Fruit fly (Drosophila melanogaster) whole organism, embryonic: Measurements from ENCODE around the gene CG42577.

Experiments used
- Adf1 ChIP-seq: fragments of 200-800 bp; sonication (Bioruptor generic); IDR thresholded peaks from 2 replicates; pipeline ENCODE4 v1.3.6; 2022; ENCODE audit warnings: missing biosample characterization, missing genetic modification characterization
- Atf3 ChIP-seq: fragments of 200-800 bp; sonication (Bioruptor generic); optimal IDR thresholded peaks from 3 replicates; lab custom pipeline; 2016; ENCODE audit warnings: missing biosample characterization, missing genetic modification characterization
- Blimp-1 ChIP-seq: fragments of 200-800 bp; sonication (Bioruptor generic); optimal IDR thresholded peaks from 3 replicates; lab custom pipeline; 2018; ENCODE audit warnings: missing biosample characterization, missing genetic modification characterization, mild to moderate bottlenecking, moderate library complexity, missing genetic modification reagents
- CG10147 ChIP-seq: fragments of 200-800 bp; sonication (Bioruptor generic); optimal IDR thresholded peaks from 2 replicates; lab custom pipeline; 2019; ENCODE audit warnings: missing biosample characterization, mild to moderate bottlenecking, missing genetic modification characterization, moderate library complexity
- CG10654 ChIP-seq: fragments of 200-800 bp; sonication (Bioruptor generic); optimal IDR thresholded peaks from 2 replicates; lab custom pipeline; 2016; ENCODE audit warnings: missing biosample characterization, missing genetic modification characterization
- CG11560 ChIP-seq: fragments of 200-800 bp; sonication (Bioruptor generic); IDR thresholded peaks from 3 replicates; pipeline ENCODE4 v1.3.6; 2022; ENCODE audit warnings: missing biosample characterization, missing genetic modification characterization
- CG12219 ChIP-seq: fragments of 200-800 bp; sonication (Bioruptor generic); optimal IDR thresholded peaks from 3 replicates; lab custom pipeline; 2018; ENCODE audit warnings: missing biosample characterization, mild to moderate bottlenecking, missing genetic modification characterization
- CG13624 ChIP-seq: fragments of 200-800 bp; sonication (Bioruptor generic); optimal IDR thresholded peaks from 2 replicates; lab custom pipeline; 2016; ENCODE audit warnings: missing biosample characterization, missing genetic modification characterization
- CG1603 ChIP-seq: fragments of 200-800 bp; sonication (Bioruptor generic); optimal IDR thresholded peaks from 2 replicates; lab custom pipeline; 2019; ENCODE audit warnings: missing biosample characterization, mild to moderate bottlenecking, missing genetic modification characterization, moderate library complexity
- CG17328 ChIP-seq: fragments of 200-800 bp; sonication (Bioruptor generic); IDR thresholded peaks from 2 replicates; pipeline ENCODE4 v1.3.6; 2022; ENCODE audit warnings: missing biosample characterization, missing genetic modification characterization
- CG17361 ChIP-seq: fragments of 200-800 bp; sonication (Bioruptor generic); IDR thresholded peaks from 3 replicates; pipeline ENCODE4 v1.3.6; 2022; ENCODE audit warnings: missing biosample characterization, missing genetic modification characterization
- CG17568 ChIP-seq: fragments of 200-800 bp; sonication (Bioruptor generic); optimal IDR thresholded peaks from 2 replicates; lab custom pipeline; 2018; ENCODE audit warnings: missing biosample characterization, mild to moderate bottlenecking, missing genetic modification characterization, moderate library complexity
- CG18011 ChIP-seq: fragments of 200-800 bp; sonication (Bioruptor generic); optimal IDR thresholded peaks from 2 replicates; lab custom pipeline; 2017; ENCODE audit warnings: missing biosample characterization, missing genetic modification characterization, mild to moderate bottlenecking, moderate library complexity, missing genotype
- CG18599 ChIP-seq: fragments of 200-800 bp; sonication (Bioruptor generic); optimal IDR thresholded peaks from 3 replicates; lab custom pipeline; 2017; ENCODE audit warnings: missing biosample characterization, missing genetic modification characterization, mild to moderate bottlenecking, moderate library complexity, missing genetic modification reagents
- CG3995 ChIP-seq: fragments of 200-800 bp; sonication (Bioruptor generic); optimal IDR thresholded peaks from 3 replicates; lab custom pipeline; 2016; ENCODE audit warnings: missing biosample characterization, missing genetic modification characterization
- CG4360 ChIP-seq: fragments of 200-800 bp; sonication (Bioruptor generic); IDR thresholded peaks from 2 replicates; pipeline ENCODE4 v1.3.6; 2022; ENCODE audit warnings: missing biosample characterization, missing genetic modification characterization
- CG7839 ChIP-seq: fragments of 200-800 bp; sonication (Bioruptor generic); optimal IDR thresholded peaks from 3 replicates; lab custom pipeline; 2018; ENCODE audit warnings: missing biosample characterization, mild to moderate bottlenecking, missing genetic modification characterization, moderate library complexity
- CG9609 ChIP-seq: fragments of 200-800 bp; sonication (Bioruptor generic); optimal IDR thresholded peaks from 3 replicates; lab custom pipeline; 2016; ENCODE audit warnings: missing biosample characterization, missing genetic modification characterization
- CG9727 ChIP-seq: fragments of 200-800 bp; sonication (Bioruptor generic); optimal IDR thresholded peaks from 3 replicates; lab custom pipeline; 2017; ENCODE audit warnings: missing biosample characterization, mild to moderate bottlenecking, missing genetic modification characterization
- Ets65A ChIP-seq: fragments of 200-800 bp; sonication (Bioruptor generic); peaks from one replicate; lab custom pipeline; 2016; ENCODE audit warnings: missing biosample characterization, missing genetic modification characterization
- Fer3 ChIP-seq: fragments of 200-800 bp; sonication (Bioruptor generic); optimal IDR thresholded peaks from 2 replicates; lab custom pipeline; 2018; ENCODE audit warnings: missing biosample characterization, mild to moderate bottlenecking, missing genetic modification characterization, moderate library complexity
- GATAe ChIP-seq: fragments of 200-800 bp; sonication (Bioruptor generic); conservative IDR thresholded peaks from 2 replicates; pipeline ENCODE4 v1.3.6; 2022; ENCODE audit warnings: missing biosample characterization, missing genetic modification characterization
- HLH54F ChIP-seq: fragments of 200-800 bp; sonication (Bioruptor generic); optimal IDR thresholded peaks from 3 replicates; lab custom pipeline; 2016; ENCODE audit warnings: missing biosample characterization, missing genetic modification characterization
- Hey ChIP-seq: fragments of 200-800 bp; sonication (Bioruptor generic); optimal IDR thresholded peaks from 3 replicates; lab custom pipeline; 2018; ENCODE audit warnings: missing biosample characterization, mild to moderate bottlenecking, missing genetic modification characterization
- HmgZ ChIP-seq: fragments of 200-800 bp; sonication (Bioruptor generic); optimal IDR thresholded peaks from 2 replicates; lab custom pipeline; 2018; ENCODE audit warnings: missing biosample characterization, mild to moderate bottlenecking, missing genetic modification characterization
- Hsf ChIP-seq: fragments of 200-800 bp; sonication (Bioruptor generic); optimal IDR thresholded peaks from 3 replicates; lab custom pipeline; 2016; ENCODE audit warnings: missing biosample characterization, missing genetic modification characterization
- Meics ChIP-seq: fragments of 200-800 bp; sonication (Bioruptor generic); optimal IDR thresholded peaks from 2 replicates; lab custom pipeline; 2017; ENCODE audit warnings: missing biosample characterization, mild to moderate bottlenecking, missing genetic modification characterization
- NC2β ChIP-seq: fragments of 200-800 bp; sonication (Bioruptor generic); optimal IDR thresholded peaks from 2 replicates; lab custom pipeline; 2016; ENCODE audit warnings: missing biosample characterization, missing genetic modification characterization
- Oli ChIP-seq: fragments of 200-800 bp; sonication (Bioruptor generic); optimal IDR thresholded peaks from 2 replicates; lab custom pipeline; 2018; ENCODE audit warnings: missing biosample characterization, mild to moderate bottlenecking, missing genetic modification characterization, moderate library complexity
- PHDP ChIP-seq: fragments of 200-800 bp; sonication (Bioruptor generic); optimal IDR thresholded peaks from 3 replicates; lab custom pipeline; 2018; ENCODE audit warnings: missing biosample characterization, mild to moderate bottlenecking, missing genetic modification characterization, moderate library complexity
- Ptx1 ChIP-seq: fragments of 200-800 bp; sonication (Bioruptor generic); IDR thresholded peaks from 2 replicates; pipeline ENCODE4 v1.3.6; 2022; ENCODE audit warnings: missing biosample characterization, missing genetic modification characterization
- Sin3A ChIP-seq: fragments of >200 bp; optimal IDR thresholded peaks from 2 replicates; lab custom pipeline; 2018
- Trl ChIP-seq, 3 experiments: fragments of >200 bp in 2 of 3; fragments of 200-800 bp in 1 of 3; sonication (Bioruptor generic) in 1 of 3; optimal IDR thresholded peaks; 2 replicates in 1 of 3; 3 replicates in 2 of 3; lab custom pipeline; 2016 to 2017; ENCODE audit warnings: missing biosample characterization in 1 of 3, missing genetic modification characterization in 1 of 3
- bbx ChIP-seq: fragments of 200-800 bp; sonication (Bioruptor generic); IDR thresholded peaks from 2 replicates; pipeline ENCODE4 v1.3.6; 2022; ENCODE audit warnings: missing biosample characterization, missing genetic modification characterization; ENCODE audit not compliant: partially characterized antibody
- caup ChIP-seq: fragments of 200-800 bp; sonication (Bioruptor generic); optimal IDR thresholded peaks from 3 replicates; lab custom pipeline; 2017; ENCODE audit warnings: missing biosample characterization, mild to moderate bottlenecking, missing genetic modification characterization, moderate library complexity; ENCODE audit not compliant: severe bottlenecking
- exex ChIP-seq: fragments of 200-800 bp; sonication (Bioruptor generic); optimal IDR thresholded peaks from 4 replicates; lab custom pipeline; 2018; ENCODE audit warnings: missing biosample characterization, mild to moderate bottlenecking, missing genetic modification characterization, moderate library complexity
- fu2 ChIP-seq: fragments of 200-800 bp; sonication (Bioruptor generic); optimal IDR thresholded peaks from 2 replicates; lab custom pipeline; 2016; ENCODE audit warnings: missing biosample characterization, missing genetic modification characterization
- grn ChIP-seq: fragments of 200-800 bp; sonication (Bioruptor generic); optimal IDR thresholded peaks from 3 replicates; lab custom pipeline; 2017; ENCODE audit warnings: missing biosample characterization, missing genetic modification characterization
- gro ChIP-seq: fragments of 200-800 bp; sonication (Bioruptor generic); optimal IDR thresholded peaks from 2 replicates; lab custom pipeline; 2016; ENCODE audit warnings: missing biosample characterization, missing genetic modification characterization
- inv ChIP-seq: fragments of 200-800 bp; sonication (Bioruptor generic); IDR thresholded peaks from 2 replicates; pipeline ENCODE4 v1.3.6; 2022; ENCODE audit warnings: missing biosample characterization, missing genetic modification characterization; ENCODE audit not compliant: partially characterized antibody
- mld ChIP-seq: fragments of 200-800 bp; sonication (Bioruptor generic); IDR thresholded peaks from 3 replicates; pipeline ENCODE4 v1.3.6; 2022; ENCODE audit warnings: missing biosample characterization, missing genetic modification characterization; ENCODE audit not compliant: partially characterized antibody
- slou ChIP-seq: fragments of 200-800 bp; sonication (Bioruptor generic); optimal IDR thresholded peaks from 3 replicates; lab custom pipeline; 2016; ENCODE audit warnings: missing biosample characterization, missing genetic modification characterization
- so ChIP-seq: fragments of 200-800 bp; sonication (Bioruptor generic); IDR thresholded peaks from 3 replicates; pipeline ENCODE4 v1.3.6; 2022; ENCODE audit warnings: missing biosample characterization, missing genetic modification characterization
- stwl ChIP-seq: fragments of 200-800 bp; sonication (Bioruptor generic); optimal IDR thresholded peaks from 3 replicates; lab custom pipeline; 2018; ENCODE audit warnings: missing biosample characterization, mild to moderate bottlenecking, missing genetic modification characterization, moderate library complexity
- tin ChIP-seq: fragments of 200-800 bp; sonication (Bioruptor generic); optimal IDR thresholded peaks from 3 replicates; lab custom pipeline; 2016; ENCODE audit warnings: missing biosample characterization, missing genetic modification characterization
- tna ChIP-seq: fragments of 200-800 bp; sonication (Bioruptor generic); IDR thresholded peaks from 2 replicates; pipeline ENCODE4 v1.3.6; 2022; ENCODE audit warnings: missing biosample characterization, missing genetic modification characterization; ENCODE audit not compliant: partially characterized antibody
- trem ChIP-seq: fragments of 200-800 bp; optimal IDR thresholded peaks from 3 replicates; lab custom pipeline; 2019; ENCODE audit warnings: missing biosample characterization, mild to moderate bottlenecking, missing genetic modification characterization, moderate library complexity
- yki ChIP-seq: fragments of >200 bp; optimal IDR thresholded peaks from 3 replicates; lab custom pipeline; 2018

Gene CG42577

DNA sequence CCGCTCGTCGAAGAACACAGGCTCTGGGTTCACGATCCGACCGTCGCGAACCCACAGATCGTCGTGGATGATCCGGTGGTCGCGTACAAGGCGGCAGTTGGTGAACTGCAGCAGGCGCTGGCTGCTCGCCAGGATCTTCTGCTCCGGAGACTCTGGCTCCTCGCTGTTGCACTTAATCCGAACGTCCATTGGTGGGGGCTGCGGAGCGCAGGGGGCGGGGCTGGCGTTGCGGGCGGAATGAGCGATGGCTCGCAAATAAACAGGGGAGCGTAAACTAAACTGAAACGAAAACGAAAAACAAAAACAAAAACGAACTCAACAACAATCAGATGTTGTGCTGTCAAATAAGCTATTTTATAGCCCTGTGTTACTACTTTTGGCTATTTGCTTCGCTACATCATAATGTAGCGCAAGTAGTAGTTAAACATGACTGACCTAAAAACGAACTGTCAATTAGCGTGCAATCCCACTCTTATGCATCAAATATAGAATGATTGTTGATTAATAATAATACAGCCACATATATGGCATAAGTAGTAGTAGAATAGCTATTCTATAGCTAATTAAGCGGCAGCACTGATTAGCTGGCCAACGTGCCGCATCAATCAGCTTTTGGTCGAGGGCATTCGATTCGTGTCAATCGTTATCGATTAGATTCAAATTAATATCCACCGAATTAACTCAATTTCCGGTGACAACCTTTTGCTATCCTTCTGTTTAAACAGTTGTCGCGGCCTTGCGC, 2.0 kb upstream of the CG42577 start, which contains the start of gene CG17065 (continued):
- TF ChIP-seq slou (GFP tag; lab: Kevin White, UChicago) (peak; percentile 46), bbx (GFP tag; lab: Robert Waterston, UW) (0 out of 2 replicates have a peak, but pooled peaks have one; percentile 25), Trl (optimal IDR thresholded peaks at IDR 0.05; lab: Kevin White, UChicago) (no peak), Trl (GFP tag; optimal IDR thresholded peaks at IDR 0.05; lab: Kevin White, UChicago) (peak; percentile 8), CG4360 (no peak), HLH54F (GFP tag; lab: Kevin White, UChicago) (peak; percentile 35), Hey (tag; lab: Kevin White, UChicago) (no peak), fu2 (GFP tag; lab: Kevin White, UChicago) (peak; percentile 23), Atf3 (GFP tag; lab: Kevin White, UChicago) (no peak), Sin3A (peak; percentile 74), CG17568 (GFP tag; lab: Kevin White, UChicago) (no peak), tna (GFP tag; lab: Robert Waterston, UW) (peak; percentile 11; the same call in 1 of the 2 replicates), trem (peak; percentile 39), Adf1 (GFP tag; lab: Robert Waterston, UW) (no peak; the same call in 1 of the 2 replicates), Hsf (peak; percentile 53), CG10654 (GFP tag; lab: Kevin White, UChicago) (no peak), tin (GFP tag; lab: Kevin White, UChicago) (peak; percentile 4), Meics (GFP tag; lab: Kevin White, UChicago) (peak; percentile 35), NC2β (GFP tag; lab: Kevin White, UChicago) (peak; percentile 17), Blimp-1 (GFP tag; lab: Kevin White, UChicago) (peak; percentile 8), CG17328 (no peak), PHDP (peak; percentile 26), caup (GFP tag; lab: Kevin White, UChicago) (peak; percentile 1), yki (no peak), CG3995 (GFP tag; lab: Kevin White, UChicago) (peak; percentile 25), GATAe (GFP tag; lab: Robert Waterston, UW) (0 out of 2 replicates have a peak, but pooled peaks have one; percentile 11), Fer3 (tag; lab: Kevin White, UChicago) (peak; percentile 22), CG9609 (GFP tag; lab: Kevin White, UChicago) (peak; percentile 12), CG18011 (peak; percentile 97), exex (tag; lab: Kevin White, UChicago) (peak; percentile 10), CG1603 (tag; lab: Kevin White, UChicago) (peak; percentile 70), CG10147 (peak; percentile 39), CG9727 (GFP tag; lab: Kevin White, UChicago) (peak; percentile 29), so (GFP tag; lab: Robert Waterston, UW) (no peak), CG11560 (tag; lab: Robert Waterston, UW) (peak; percentile 100), CG7839 (tag; lab: Kevin White, UChicago) (peak; percentile 31), HmgZ (tag; lab: Kevin White, UChicago) (peak; percentile 43), CG17361 (peak; percentile 67), CG12219 (GFP tag; lab: Kevin White, UChicago) (no peak), Ets65A (GFP tag; lab: Kevin White, UChicago) (peak; percentile 93), grn (GFP tag; lab: Kevin White, UChicago) (peak; percentile 10), gro (GFP tag; lab: Kevin White, UChicago) (peak; percentile 29), CG18599 (GFP tag; lab: Kevin White, UChicago) (peak; percentile 24), mld (GFP tag; lab: Robert Waterston, UW) (no peak; the same call in 2 of the 3 replicates), stwl (peak; percentile 85), Ptx1 (0 out of 2 replicates have a peak, but pooled peaks have one; percentile 15), inv (GFP tag; lab: Robert Waterston, UW) (0 out of 2 replicates have a peak, but pooled peaks have one; percentile 30), Oli (tag; lab: Kevin White, UChicago) (peak; percentile 4), CG13624 (GFP tag; lab: Kevin White, UChicago) (peak; percentile 23)
